Worm (Caenorhabditis elegans): ENCODE measurements around the gene C46A5.1.

C46A5.1 gene

DNA sequence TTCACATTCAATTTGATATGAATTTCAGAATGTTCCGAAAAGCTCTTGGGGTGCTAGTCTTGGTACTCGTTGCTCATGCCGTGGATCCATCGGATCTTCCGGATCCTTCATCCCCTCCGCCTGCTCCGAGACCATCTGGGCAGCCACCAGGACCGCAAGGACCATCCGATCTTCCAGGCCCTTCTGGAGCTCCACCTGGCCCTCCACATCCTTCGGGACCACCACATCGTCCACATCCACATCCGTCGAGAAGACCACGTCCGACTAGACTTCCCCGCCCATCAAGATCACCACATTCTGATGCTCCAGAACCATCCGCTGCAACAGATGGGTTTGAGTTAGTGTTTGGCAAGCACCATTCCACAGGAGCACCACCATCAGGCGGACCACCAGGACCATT is 29.1 kb upstream of the C46A5.1 start, which contains the start of gene clx-1:
clx-1 (plus strand) TSS at position 30 of the 400 bp plus-strand sequence.
- no peak for TF ChIP-seq unc-130 (tag; optimal IDR thresholded peaks at IDR 0.05)
- no peak for TF ChIP-seq fkh-4 (tag; optimal IDR thresholded peaks at IDR 0.05; ENCODE audit: borderline replicate concordance)

- TF ChIP-seq unc-98 (GFP tag; IDR thresholded peaks at IDR 0.05) (no peak), aha-1 (tag; optimal IDR thresholded peaks at IDR 0.05) (no peak), mef-2 (tag; optimal IDR thresholded peaks at IDR 0.05) (no peak), tbx-2 (tag; optimal IDR thresholded peaks at IDR 0.05) (peak; percentile 39), lin-14 (GFP tag; optimal IDR thresholded peaks at IDR 0.05) (peak; percentile 66)
These were observed 27.1 kb upstream of the C46A5.1 start for ce11 chrIV:7736616-7737015.

- TF ChIP-seq efl-3 (GFP tag; optimal IDR thresholded peaks at IDR 0.05) (no peak), nhr-85 (tag) (no peak), unc-62 (GFP tag; optimal IDR thresholded peaks at IDR 0.05) (no peak), lsy-2 (tag; optimal IDR thresholded peaks at IDR 0.05) (no peak), ceh-90 (tag; optimal IDR thresholded peaks at IDR 0.05) (no peak), fkh-10 (GFP tag; optimal IDR thresholded peaks at IDR 0.05) (no peak), jun-1 (tag; optimal IDR thresholded peaks at IDR 0.05) (no peak), efl-1 (optimal IDR thresholded peaks at IDR 0.05) (no peak), efl-1 (GFP tag; optimal IDR thresholded peaks at IDR 0.05 in 1 of 2) (no peak), skn-1 (tag; optimal IDR thresholded peaks at IDR 0.05) (no peak), nhr-11 (tag; optimal IDR thresholded peaks at IDR 0.05) (no peak), lin-14 (GFP tag; optimal IDR thresholded peaks at IDR 0.05) (no peak)
These were observed 20.2 kb upstream of the C46A5.1 start, which contains the start of gene npr-35 for ce11 chrIV:7743539-7743938. Gene npr-35, plus strand, starts transcription at chrIV:7743839.

DNA sequence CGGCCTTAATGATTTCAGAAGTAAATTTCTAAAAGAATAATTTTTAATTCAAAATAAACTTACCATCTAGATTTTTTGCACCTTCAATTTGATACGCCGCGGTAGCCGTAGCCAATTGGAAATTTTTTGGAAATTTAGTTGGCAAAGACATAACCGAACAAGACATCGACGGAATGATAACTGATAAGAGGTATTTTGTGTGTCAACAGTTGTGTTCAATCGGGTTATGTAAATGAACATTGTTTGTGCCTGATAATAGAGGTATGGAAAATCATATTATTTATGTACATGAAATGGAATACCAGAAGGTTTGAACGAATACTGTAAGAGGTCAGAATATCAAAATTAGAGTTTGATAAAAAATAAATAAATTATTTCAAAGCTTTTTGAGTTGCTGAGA is 15.9 kb upstream of the C46A5.1 start, which contains the start of gene klo-1:
klo-1 (minus strand) TSS at position 388 of the 400 bp plus-strand sequence.
- no peak for TF ChIP-seq nhr-19 (GFP tag; conservative IDR thresholded peaks at IDR 0.05)
- TF ChIP-seq elt-2 (tag; optimal IDR thresholded peaks at IDR 0.05) = peak; percentile 49
- no peak for TF ChIP-seq nhr-76 (tag; optimal IDR thresholded peaks at IDR 0.05)
- TF ChIP-seq xbp-1 (tag; optimal IDR thresholded peaks at IDR 0.05) = no peak

DNA sequence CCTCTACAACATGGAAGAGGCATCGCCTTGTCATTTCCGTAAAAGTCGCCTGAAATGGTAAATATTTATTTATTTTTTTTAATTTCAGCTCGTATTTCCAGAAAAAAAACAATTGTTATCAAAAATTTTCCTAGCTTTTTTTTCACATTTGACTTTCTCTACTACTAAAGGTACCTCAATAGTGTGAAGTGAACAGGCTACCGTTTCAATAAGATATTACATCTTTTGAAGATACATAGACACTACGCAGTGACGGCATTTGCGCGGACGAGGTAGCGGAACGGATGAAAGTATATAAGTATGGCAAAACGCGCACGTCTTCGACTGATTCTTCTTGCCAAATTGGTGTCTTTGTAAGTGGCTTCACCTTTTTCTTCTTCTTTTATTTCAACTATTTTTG is 10.6 kb upstream of the C46A5.1 start, which contains the start of gene col-14:
col-14 (plus strand) TSS at position 301 of the 400 bp plus-strand sequence.
- TF ChIP-seq efl-1 (optimal IDR thresholded peaks at IDR 0.05) = no peak
- peak in 1 of 2 experiments; percentile 14 for TF ChIP-seq efl-1 (GFP tag; optimal IDR thresholded peaks at IDR 0.05 in 1 of 2)
- TF ChIP-seq ztf-4 (tag; optimal IDR thresholded peaks at IDR 0.05) = no peak

DNA sequence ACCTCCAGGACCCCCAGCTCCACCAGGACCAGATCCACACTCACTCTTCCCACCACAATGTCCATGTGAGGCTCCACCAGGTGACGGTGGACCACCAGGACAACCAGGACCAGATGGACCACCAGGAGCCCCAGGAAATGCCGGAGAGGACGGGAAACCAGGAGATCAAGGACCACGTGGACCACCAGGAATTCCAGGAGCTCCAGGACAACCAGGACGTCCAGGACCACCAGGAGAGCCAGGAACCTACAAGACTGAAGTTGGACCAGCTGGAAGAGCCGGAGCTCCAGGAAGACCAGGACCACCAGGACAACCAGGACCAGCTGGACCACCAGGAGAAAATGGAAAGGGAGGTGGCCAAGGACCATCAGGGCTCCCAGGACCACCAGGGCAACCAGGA is 9.6 kb upstream of the C46A5.1 start:
- no peak for TF ChIP-seq lin-35 (GFP tag; optimal IDR thresholded peaks at IDR 0.05)
- TF ChIP-seq aha-1 (tag; optimal IDR thresholded peaks at IDR 0.05) = no peak
- no peak for TF ChIP-seq lsy-2 (tag; optimal IDR thresholded peaks at IDR 0.05)
- no peak for TF ChIP-seq ztf-4 (tag; optimal IDR thresholded peaks at IDR 0.05)
- no peak for TF ChIP-seq lin-39 (tag; optimal IDR thresholded peaks at IDR 0.05)
- no peak for TF ChIP-seq dsc-1 (tag; optimal IDR thresholded peaks at IDR 0.05)
- no peak for TF ChIP-seq pag-3 (tag; optimal IDR thresholded peaks at IDR 0.05; ENCODE audit: borderline replicate concordance, insufficient read depth)
- no peak for TF ChIP-seq nhr-77 (tag; optimal IDR thresholded peaks at IDR 0.05)

DNA sequence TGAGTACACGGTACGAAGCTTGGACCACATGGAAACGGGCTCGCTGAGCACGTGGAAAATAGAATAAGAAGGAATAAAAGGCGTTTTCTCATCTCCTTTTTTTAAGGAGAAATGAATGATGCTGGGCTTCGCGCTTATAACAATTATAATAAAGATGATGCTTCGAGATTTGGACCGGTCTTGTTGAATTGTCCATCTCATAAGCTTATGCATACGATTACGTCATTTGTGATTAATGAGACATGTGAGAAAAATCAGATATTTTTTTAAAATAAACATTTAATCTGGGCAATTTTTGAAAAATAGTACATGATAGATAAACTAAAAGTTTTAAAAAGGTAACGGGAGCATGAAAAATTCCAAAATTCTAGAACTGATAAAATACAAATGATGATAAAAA is 6.5 kb upstream of the C46A5.1 start, which contains the start of gene C46A5.4:
C46A5.4 (minus strand) TSS at position 101 of the 400 bp plus-strand sequence.
- TF ChIP-seq fkh-8 (tag; optimal IDR thresholded peaks at IDR 0.05) (no peak), lin-35 (GFP tag; optimal IDR thresholded peaks at IDR 0.05) (no peak), efl-3 (GFP tag; optimal IDR thresholded peaks at IDR 0.05) (no peak), xbp-1 (tag; optimal IDR thresholded peaks at IDR 0.05) (no peak), C34B4.2 (tag; optimal IDR thresholded peaks at IDR 0.05) (no peak), tbx-2 (tag; optimal IDR thresholded peaks at IDR 0.05) (no peak), hpl-2 (GFP tag; optimal IDR thresholded peaks at IDR 0.05) (no peak), nhr-12 (tag; optimal IDR thresholded peaks at IDR 0.05) (no peak), nhr-71 (tag; optimal IDR thresholded peaks at IDR 0.05) (no peak)

All from whole organism, L1 larva.